Worm (Caenorhabditis elegans): Measurements from ENCODE around the gene Y69A2AR.46.

The Y69A2AR.46 gene

ce11 chrIV:2563969-2564368, 2.5 kb downstream of the Y69A2AR.46 start, which contains the start of gene Y69A2AR.24:
TSS of gene Y69A2AR.24 (minus strand) at chrIV:2564069.
- TF ChIP-seq ceh-9 (tag; optimal IDR thresholded peaks at IDR 0.05) = no peak
- no peak for TF ChIP-seq tbx-2 (tag; optimal IDR thresholded peaks at IDR 0.05)
- no peak for TF ChIP-seq madf-2 (tag; optimal IDR thresholded peaks at IDR 0.05)
- TF ChIP-seq gmeb-2 (tag; optimal IDR thresholded peaks at IDR 0.05) = no peak
- no peak for TF ChIP-seq C38D4.7 (GFP tag; optimal IDR thresholded peaks at IDR 0.05)
- no peak for TF ChIP-seq sdc-2 (tag; optimal IDR thresholded peaks at IDR 0.05)
- TF ChIP-seq ets-4 (tag; optimal IDR thresholded peaks at IDR 0.05) = no peak
- no peak for TF ChIP-seq sox-4 (tag; optimal IDR thresholded peaks at IDR 0.05)
- no peak for TF ChIP-seq elt-2 (tag; optimal IDR thresholded peaks at IDR 0.05)
- TF ChIP-seq ref-2 (tag; optimal IDR thresholded peaks at IDR 0.05) = no peak
- no peak for TF ChIP-seq npax-4 (tag; optimal IDR thresholded peaks at IDR 0.05)
- TF ChIP-seq pag-3 (tag; optimal IDR thresholded peaks at IDR 0.05; ENCODE audit: borderline replicate concordance) = no peak
- TF ChIP-seq ceh-31 (tag; optimal IDR thresholded peaks at IDR 0.05) = no peak
- TF ChIP-seq eyg-1 (tag; optimal IDR thresholded peaks at IDR 0.05) = no peak
- no peak for TF ChIP-seq lim-6 (tag; optimal IDR thresholded peaks at IDR 0.05)
- no peak for TF ChIP-seq pax-1 (tag; optimal IDR thresholded peaks at IDR 0.05)
- TF ChIP-seq ztf-16 (tag; optimal IDR thresholded peaks at IDR 0.05) = no peak
- TF ChIP-seq pros-1 (tag; optimal IDR thresholded peaks at IDR 0.05) = no peak
- TF ChIP-seq pha-2 (tag; optimal IDR thresholded peaks at IDR 0.05) = no peak
- no peak for TF ChIP-seq hlh-6 (tag; optimal IDR thresholded peaks at IDR 0.05)

- TF ChIP-seq pqm-1 (tag; optimal IDR thresholded peaks at IDR 0.05) (no peak), dve-1 (tag; optimal IDR thresholded peaks at IDR 0.05) (no peak), lin-11 (tag; optimal IDR thresholded peaks at IDR 0.05) (no peak), nhr-11 (tag; optimal IDR thresholded peaks at IDR 0.05) (no peak), che-1 (tag; optimal IDR thresholded peaks at IDR 0.05) (no peak), hlh-15 (tag; optimal IDR thresholded peaks at IDR 0.05) (no peak), hlh-13 (GFP tag; optimal IDR thresholded peaks at IDR 0.05) (no peak), pax-1 (tag; optimal IDR thresholded peaks at IDR 0.05) (no peak), sox-4 (tag; optimal IDR thresholded peaks at IDR 0.05) (no peak), pat-9 (tag; optimal IDR thresholded peaks at IDR 0.05) (no peak), gmeb-2 (tag; optimal IDR thresholded peaks at IDR 0.05) (no peak), rnt-1 (tag; optimal IDR thresholded peaks at IDR 0.05) (no peak), ref-2 (tag; optimal IDR thresholded peaks at IDR 0.05) (no peak), sox-2 (GFP tag; IDR thresholded peaks at IDR 0.05) (no peak), hlh-6 (tag; optimal IDR thresholded peaks at IDR 0.05) (no peak), ceh-48 (tag; optimal IDR thresholded peaks at IDR 0.05) (no peak), elt-2 (tag; optimal IDR thresholded peaks at IDR 0.05) (no peak), madf-2 (tag; optimal IDR thresholded peaks at IDR 0.05) (no peak), ceh-19 (GFP tag; optimal IDR thresholded peaks at IDR 0.05) (no peak), unc-55 (GFP tag; optimal IDR thresholded peaks at IDR 0.05) (no peak)
Measured at ce11 chrIV:2568267-2568666, 6.8 kb downstream of the Y69A2AR.46 start, which contains the start of the genes Y69A2AR.25 and Y69A2AR.12. TSS of gene Y69A2AR.25 (minus strand) at chrIV:2568367. TSS of gene Y69A2AR.12 (plus strand) at chrIV:2568614.

- no peak for TF ChIP-seq pros-1 (tag; optimal IDR thresholded peaks at IDR 0.05)
- TF ChIP-seq gmeb-2 (tag; optimal IDR thresholded peaks at IDR 0.05) = no peak
- no peak for TF ChIP-seq hlh-30 (tag; optimal IDR thresholded peaks at IDR 0.05; ENCODE audit: insufficient read depth)
- TF ChIP-seq hlh-8 (tag; optimal IDR thresholded peaks at IDR 0.05) = no peak
- TF ChIP-seq sox-4 (tag; optimal IDR thresholded peaks at IDR 0.05) = no peak
Measured at ce11 chrIV:2572107-2572506, 10.6 kb downstream of the Y69A2AR.46 start, which contains the start of gene Y69A2AR.51. TSS of gene Y69A2AR.51 (plus strand) at chrIV:2572407.

- TF ChIP-seq ceh-31 (tag; optimal IDR thresholded peaks at IDR 0.05) (no peak), ceh-6 (GFP tag; optimal IDR thresholded peaks at IDR 0.05) (no peak), pha-4 (tag; optimal IDR thresholded peaks at IDR 0.05) (no peak), lim-6 (tag; optimal IDR thresholded peaks at IDR 0.05) (no peak), pha-2 (tag; optimal IDR thresholded peaks at IDR 0.05) (no peak), nhr-232 (tag; optimal IDR thresholded peaks at IDR 0.05) (no peak), K09A11.1 (tag; optimal IDR thresholded peaks at IDR 0.05; ENCODE audit: insufficient read depth) (no peak), pax-1 (tag; optimal IDR thresholded peaks at IDR 0.05) (no peak), Y22D7AL.16 (tag; optimal IDR thresholded peaks at IDR 0.05) (no peak), elt-4 (tag; optimal IDR thresholded peaks at IDR 0.05) (no peak), ceh-19 (GFP tag; optimal IDR thresholded peaks at IDR 0.05) (no peak)
Measured at ce11 chrIV:2573122-2573521, 11.7 kb downstream of the Y69A2AR.46 start.
